Fruit fly (Drosophila melanogaster) whole organism, pupa: ENCODE results near the gene CG46317.

Experiments
- CG10348 ChIP-seq: fragments of 200-800 bp; sonication (Bioruptor generic); IDR thresholded peaks from 2 replicates; pipeline ENCODE4 v1.3.6; 2022; ENCODE audit warnings: missing biosample characterization, missing genetic modification characterization
- CG12605 ChIP-seq: fragments of 200-800 bp; sonication (Bioruptor generic); IDR thresholded peaks from 2 replicates; pipeline ENCODE4 v1.3.6; 2022; ENCODE audit warnings: missing biosample characterization, missing genetic modification characterization
- CG13204 ChIP-seq: fragments of 200-800 bp; sonication (Bioruptor generic); optimal IDR thresholded peaks from 2 replicates; lab custom pipeline; 2018; ENCODE audit warnings: missing biosample characterization, mild to moderate bottlenecking, missing genetic modification characterization, moderate library complexity
- CG14655 ChIP-seq: fragments of 200-800 bp; sonication (Bioruptor generic); optimal IDR thresholded peaks from 3 replicates; lab custom pipeline; 2017; ENCODE audit warnings: mild to moderate bottlenecking, missing biosample characterization, missing genetic modification reagents, missing genetic modification characterization
- CG15710 ChIP-seq: fragments of 200-800 bp; sonication (Bioruptor generic); optimal IDR thresholded peaks from 2 replicates; lab custom pipeline; 2018; ENCODE audit warnings: missing biosample characterization, mild to moderate bottlenecking, missing genetic modification characterization, moderate library complexity
- CG17806 ChIP-seq: fragments of 200-800 bp; sonication (Bioruptor generic); optimal IDR thresholded peaks from 2 replicates; lab custom pipeline; 2018; ENCODE audit warnings: missing biosample characterization, mild to moderate bottlenecking, missing genetic modification characterization, moderate library complexity
- CG32121 ChIP-seq: fragments of 200-800 bp; sonication (Bioruptor generic); IDR thresholded peaks from 2 replicates; pipeline ENCODE4 v1.3.6; 2022; ENCODE audit warnings: missing biosample characterization, missing genetic modification characterization
- CG34367 ChIP-seq: fragments of 200-800 bp; sonication (Bioruptor generic); optimal IDR thresholded peaks from 2 replicates; lab custom pipeline; 2018; ENCODE audit warnings: missing biosample characterization, mild to moderate bottlenecking, missing genetic modification characterization
- CG4496 ChIP-seq: fragments of 200-800 bp; sonication (Bioruptor generic); IDR thresholded peaks from 3 replicates; pipeline ENCODE4 v1.3.6; 2022; ENCODE audit warnings: missing biosample characterization, missing genetic modification characterization
- CG8159 ChIP-seq: fragments of 200-800 bp; sonication (Bioruptor generic); optimal IDR thresholded peaks from 3 replicates; lab custom pipeline; 2018; ENCODE audit warnings: missing biosample characterization, mild to moderate bottlenecking, missing genetic modification characterization, moderate library complexity
- CG8301 ChIP-seq: fragments of 200-800 bp; sonication (Bioruptor generic); optimal IDR thresholded peaks from 2 replicates; lab custom pipeline; 2018; ENCODE audit warnings: missing biosample characterization, mild to moderate bottlenecking, missing genetic modification characterization
- CG9948 ChIP-seq: fragments of 200-800 bp; sonication (Bioruptor generic); optimal IDR thresholded peaks from 2 replicates; lab custom pipeline; 2018; ENCODE audit warnings: missing biosample characterization, mild to moderate bottlenecking, missing genetic modification characterization, moderate library complexity
- D1 ChIP-seq: fragments of 200-800 bp; sonication (Bioruptor generic); optimal IDR thresholded peaks from 2 replicates; lab custom pipeline; 2018; ENCODE audit warnings: missing biosample characterization, mild to moderate bottlenecking, missing genetic modification characterization, moderate library complexity
- EcR ChIP-seq: fragments of 200-800 bp; sonication (Bioruptor generic); optimal IDR thresholded peaks from 3 replicates; lab custom pipeline; 2019; ENCODE audit warnings: missing biosample characterization, missing genetic modification characterization, mild to moderate bottlenecking, moderate library complexity, missing genetic modification reagents
- Ets98B ChIP-seq: fragments of 200-800 bp; sonication (Bioruptor generic); IDR thresholded peaks from 2 replicates; pipeline ENCODE4 v1.3.6; 2022; ENCODE audit warnings: missing biosample characterization, missing genetic modification characterization
- Pif1A ChIP-seq: fragments of 200-800 bp; sonication (Bioruptor generic); optimal IDR thresholded peaks from 3 replicates; lab custom pipeline; 2016; ENCODE audit warnings: missing biosample characterization, missing genetic modification characterization
- Pif1B ChIP-seq: fragments of 200-800 bp; sonication (Bioruptor generic); optimal IDR thresholded peaks from 3 replicates; lab custom pipeline; 2016; ENCODE audit warnings: missing biosample characterization, missing genetic modification characterization
- Snoo ChIP-seq: fragments of 200-800 bp; sonication (Bioruptor generic); optimal IDR thresholded peaks from 3 replicates; lab custom pipeline; 2017; ENCODE audit warnings: missing biosample characterization, mild to moderate bottlenecking, missing genetic modification characterization, inconsistent platforms
- fd96Ca ChIP-seq: fragments of 200-800 bp; sonication (Bioruptor generic); IDR thresholded peaks from 3 replicates; pipeline ENCODE4 v1.3.6; 2022; ENCODE audit warnings: missing biosample characterization, missing genetic modification characterization
- gl ChIP-seq: fragments of 200-800 bp; sonication (Bioruptor generic); optimal IDR thresholded peaks from 2 replicates; lab custom pipeline; 2018; ENCODE audit warnings: missing biosample characterization, mild to moderate bottlenecking, missing genetic modification characterization
- rn ChIP-seq: fragments of 200-800 bp; sonication (Bioruptor generic); IDR thresholded peaks from 2 replicates; pipeline ENCODE4 v1.3.6; 2022; ENCODE audit warnings: missing biosample characterization, missing genetic modification characterization

The CG46317 gene

DNA sequence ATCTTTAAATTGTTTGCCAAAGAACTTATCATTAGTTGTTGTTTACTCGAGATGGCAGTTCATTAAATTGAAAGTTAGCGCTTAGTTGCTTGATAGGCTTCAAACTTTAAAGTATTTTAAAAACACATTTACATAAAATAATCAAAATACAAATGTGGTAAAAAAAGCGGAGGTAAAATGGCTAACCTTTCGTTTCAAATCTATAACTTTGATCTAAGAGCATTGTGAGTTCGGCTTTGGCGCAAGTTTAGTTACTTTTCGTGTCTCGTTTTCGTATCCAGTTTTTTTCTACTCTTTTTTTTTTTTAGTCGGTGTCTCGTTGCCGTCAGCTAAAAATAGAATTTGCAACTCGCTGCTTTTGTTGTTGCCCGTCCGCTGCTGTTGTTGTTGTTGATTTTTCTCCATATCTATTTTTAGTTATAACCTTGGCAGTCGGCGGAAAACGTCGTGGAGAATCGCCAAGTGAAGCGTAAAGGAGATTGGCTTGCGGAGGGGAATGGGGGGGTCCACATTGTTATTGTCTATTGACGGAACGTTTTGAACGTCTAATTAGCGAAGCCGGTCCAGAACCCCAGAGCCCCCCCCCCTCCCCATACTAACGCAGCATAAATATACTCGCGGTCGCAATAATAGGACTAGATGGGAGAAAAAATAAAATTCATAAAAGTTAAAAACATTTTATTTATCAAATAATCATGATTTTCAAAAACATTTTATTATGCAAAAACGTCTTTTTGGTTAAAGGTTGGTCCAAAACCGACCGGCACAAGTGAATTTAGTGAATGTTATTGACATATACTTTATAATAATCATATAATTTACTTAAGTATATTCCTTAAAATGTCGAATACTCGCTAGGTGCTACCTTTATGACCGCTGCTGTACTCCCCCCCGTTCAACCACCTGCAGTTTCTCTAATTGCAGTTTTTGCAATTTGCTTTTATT, 46.2 kb upstream of the CG46317 start:
- TF ChIP-seq fd96Ca (GFP tag; lab: Robert Waterston, UW) (peak; percentile 57), CG14655 (GFP tag; lab: Kevin White, UChicago) (peak; percentile 93), CG8159 (peak; percentile 79), CG34367 (tag; lab: Kevin White, UChicago) (peak; percentile 64), gl (tag; lab: Kevin White, UChicago) (peak; percentile 13), CG8301 (tag; lab: Kevin White, UChicago) (peak; percentile 88), EcR (GFP tag; lab: Kevin White, UChicago) (peak; percentile 6), CG13204 (GFP tag; lab: Kevin White, UChicago) (peak; percentile 24), CG9948 (tag; lab: Kevin White, UChicago) (peak; percentile 86), Snoo (tag; lab: Kevin White, UChicago) (peak; percentile 22), CG4496 (GFP tag; lab: Robert Waterston, UW) (peak; percentile 90), CG32121 (GFP tag; lab: Robert Waterston, UW) (peak; percentile 83), Pif1B (GFP tag; lab: Kevin White, UChicago) (peak; percentile 46), Pif1A (peak; percentile 48), Ets98B (GFP tag; lab: Robert Waterston, UW) (peak; percentile 74), D1 (tag; lab: Kevin White, UChicago) (no peak), rn (peak; percentile 43; the same call in 1 of the 2 replicates), CG17806 (tag; lab: Kevin White, UChicago) (peak; percentile 76), CG10348 (GFP tag; lab: Robert Waterston, UW) (peak; percentile 41; the same call in 1 of the 2 replicates), CG15710 (peak; percentile 68), CG12605 (GFP tag; lab: Robert Waterston, UW) (peak; percentile 81)

DNA sequence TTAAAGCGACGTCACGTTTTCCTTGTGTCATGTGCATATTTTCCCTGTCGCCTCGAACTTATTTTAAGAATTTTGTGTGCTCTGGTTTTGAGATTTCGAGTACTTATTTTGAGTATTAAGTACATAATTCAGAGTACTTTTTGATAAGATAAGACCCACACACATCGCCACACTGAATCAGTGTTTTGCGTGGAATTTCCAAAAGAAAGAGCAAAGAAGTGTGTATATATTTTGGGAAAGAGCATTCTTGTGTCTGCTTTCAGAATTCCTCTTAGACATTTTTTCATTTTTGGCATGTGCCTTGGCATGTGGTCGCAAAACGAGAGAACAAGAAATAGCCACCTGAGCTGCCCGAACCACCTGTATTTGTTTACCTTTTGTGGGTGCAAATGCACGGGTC, 45.2 kb upstream of the CG46317 start:
- TF ChIP-seq CG32121 (GFP tag; lab: Robert Waterston, UW) (peak; percentile 51), Ets98B (GFP tag; lab: Robert Waterston, UW) (peak; percentile 31; the same call in 1 of the 2 replicates), CG12605 (GFP tag; lab: Robert Waterston, UW) (peak; percentile 27; the same call in 1 of the 2 replicates), CG15710 (peak; percentile 6), CG4496 (GFP tag; lab: Robert Waterston, UW) (0 out of 3 replicates have a peak, but pooled peaks have one; percentile 21), CG14655 (GFP tag; lab: Kevin White, UChicago) (peak; percentile 43), CG13204 (GFP tag; lab: Kevin White, UChicago) (no peak), CG8301 (tag; lab: Kevin White, UChicago) (peak; percentile 31), EcR (GFP tag; lab: Kevin White, UChicago) (no peak)

DNA sequence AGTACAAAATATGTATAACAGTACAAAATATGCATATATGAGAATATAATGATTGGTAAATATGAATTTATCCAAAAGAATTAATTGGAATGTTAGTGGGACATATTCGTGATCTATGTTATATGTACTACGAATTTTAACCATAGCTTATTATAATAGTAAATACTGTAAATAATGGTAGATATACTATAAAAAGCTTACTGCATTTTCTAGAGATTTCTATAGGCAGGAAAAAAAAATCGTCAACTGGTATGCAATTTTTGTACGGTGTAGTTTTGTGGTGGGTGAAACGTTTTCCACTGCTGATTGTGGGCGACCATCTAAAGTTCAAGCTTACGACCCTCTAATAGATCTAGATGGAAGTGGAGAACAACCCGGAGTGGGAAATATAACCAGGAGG, 44.2 kb upstream of the CG46317 start:
- TF ChIP-seq CG4496 (GFP tag; lab: Robert Waterston, UW) (0 out of 3 replicates have a peak, but pooled peaks have one; percentile 7), CG8301 (tag; lab: Kevin White, UChicago) (peak; percentile 16), CG13204 (GFP tag; lab: Kevin White, UChicago) (no peak)
- TF ChIP-seq, all 21 proteins: peak for 2

DNA sequence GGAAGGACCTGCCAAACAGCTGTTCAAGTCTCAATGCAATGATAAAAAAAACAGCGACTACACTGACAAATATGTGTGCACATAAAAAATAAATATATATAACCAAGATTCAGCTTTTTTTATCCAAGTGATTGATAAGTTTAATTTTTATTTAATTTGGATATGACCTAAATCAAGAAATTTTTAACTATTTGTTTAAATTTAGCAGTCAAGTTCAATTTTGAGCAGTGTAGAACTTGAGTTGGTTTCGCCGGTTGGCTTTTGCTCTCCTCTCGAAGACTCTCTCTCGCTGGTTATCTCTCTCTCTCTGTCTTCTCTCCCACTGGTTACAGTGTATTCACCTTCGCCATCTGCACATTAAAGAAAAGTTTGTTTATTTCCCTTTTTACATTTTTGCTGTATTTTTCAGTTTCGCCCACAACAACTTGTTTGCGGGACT, 43.0 kb upstream of the CG46317 start:
- TF ChIP-seq CG14655 (GFP tag; lab: Kevin White, UChicago) (peak; percentile 95), fd96Ca (GFP tag; lab: Robert Waterston, UW) (peak; percentile 86), CG4496 (GFP tag; lab: Robert Waterston, UW) (peak; percentile 97), CG12605 (GFP tag; lab: Robert Waterston, UW) (peak; percentile 96), CG15710 (peak; percentile 98), EcR (GFP tag; lab: Kevin White, UChicago) (peak; percentile 93), Snoo (tag; lab: Kevin White, UChicago) (peak; percentile 97), CG34367 (tag; lab: Kevin White, UChicago) (peak; percentile 97), Ets98B (GFP tag; lab: Robert Waterston, UW) (peak; percentile 94), CG10348 (GFP tag; lab: Robert Waterston, UW) (peak; percentile 59; the same call in 1 of the 2 replicates), gl (tag; lab: Kevin White, UChicago) (peak; percentile 92), CG8159 (peak; percentile 98), CG32121 (GFP tag; lab: Robert Waterston, UW) (peak; percentile 95), rn (peak; percentile 92), CG9948 (tag; lab: Kevin White, UChicago) (peak; percentile 97), CG13204 (GFP tag; lab: Kevin White, UChicago) (peak; percentile 93), Pif1A (peak; percentile 94), Pif1B (GFP tag; lab: Kevin White, UChicago) (peak; percentile 91), CG8301 (tag; lab: Kevin White, UChicago) (peak; percentile 93), CG17806 (tag; lab: Kevin White, UChicago) (peak; percentile 98), D1 (tag; lab: Kevin White, UChicago) (peak; percentile 95)
- TF ChIP-seq, all 21 proteins: peak for 21

DNA sequence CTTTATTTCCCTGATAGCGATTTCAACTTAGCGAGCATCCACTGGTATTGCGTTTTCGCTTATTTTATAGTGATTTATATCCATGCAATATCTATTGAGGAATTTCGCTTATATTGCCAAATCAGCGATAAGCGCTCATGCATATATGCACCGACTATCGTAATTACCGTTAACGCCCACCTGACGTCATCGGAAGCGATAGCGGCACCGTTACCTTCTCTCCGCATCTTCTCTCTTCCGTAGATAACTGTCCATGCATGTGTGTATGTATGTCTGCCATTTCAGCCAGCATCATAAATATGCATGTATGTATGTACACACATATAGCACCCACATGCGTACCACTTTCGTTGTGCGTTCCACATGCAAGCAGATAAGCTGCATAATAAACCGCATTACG, 39.8 kb upstream of the CG46317 start:
- TF ChIP-seq CG13204 (GFP tag; lab: Kevin White, UChicago) (peak; percentile 7), rn (no peak), Pif1A (no peak)
- TF ChIP-seq, all 21 proteins: peak for 1
